Worm (Caenorhabditis elegans) whole organism, midembryonic: ENCODE measurements around the gene cima-1.

Experiments
- T22C8.4 ChIP-seq: fragments of 200-800 bp; sonication (Bioruptor generic); IDR thresholded peaks from 2 replicates; pipeline ENCODE4 v1.3.6; 2022; ENCODE audit warnings: missing genetic modification characterization, missing compliant biosample characterization
- cog-1 ChIP-seq: sonication (generic microtip); optimal IDR thresholded peaks from 2 replicates; lab custom pipeline; 2016; ENCODE audit warnings: missing genetic modification characterization, missing compliant biosample characterization
- flt-1 ChIP-seq: fragments of 200-800 bp; sonication (Bioruptor generic); IDR thresholded peaks from 2 replicates; pipeline ENCODE4 v1.3.6; 2022; ENCODE audit warnings: missing genetic modification characterization, missing compliant biosample characterization
- klf-2 ChIP-seq: fragments of 200-800 bp; sonication (Bioruptor generic); conservative IDR thresholded peaks from 2 replicates; pipeline ENCODE4 v1.3.6; 2022; ENCODE audit warnings: missing genetic modification reagents, missing genetic modification characterization, missing compliant biosample characterization
- med-1 ChIP-seq: sonication (generic microtip); optimal IDR thresholded peaks from 2 replicates; lab custom pipeline; 2017; ENCODE audit warnings: missing genetic modification characterization, mild to moderate bottlenecking, missing compliant biosample characterization, antibody characterized with exemption, missing genetic modification reagents; ENCODE audit not compliant: insufficient read depth
- ref-1 ChIP-seq: fragments of 200-800 bp; sonication (Bioruptor generic); conservative IDR thresholded peaks from 2 replicates; pipeline ENCODE4 v1.3.6; 2022; ENCODE audit warnings: missing genetic modification reagents, missing genetic modification characterization, missing compliant biosample characterization
- tab-1 ChIP-seq: fragments of 200-800 bp; sonication (Bioruptor generic); IDR thresholded peaks from 2 replicates; pipeline ENCODE4 v1.3.6; 2022; ENCODE audit warnings: missing genetic modification characterization, missing compliant biosample characterization
- ztf-23 ChIP-seq: fragments of 200-800 bp; sonication (Bioruptor generic); IDR thresholded peaks from 2 replicates; pipeline ENCODE4 v1.3.6; 2022; ENCODE audit warnings: missing genetic modification reagents, missing genetic modification characterization, missing compliant biosample characterization
- ztf-29 ChIP-seq: fragments of 200-800 bp; sonication (Bioruptor generic); IDR thresholded peaks from 2 replicates; pipeline ENCODE4 v1.3.6; 2022; ENCODE audit warnings: missing genetic modification reagents, missing genetic modification characterization, missing compliant biosample characterization

Gene cima-1

ce11 chrIV:7658589-7658988 is 7.3 kb downstream of the cima-1 start, which contains the start of gene C08G9.1:
Gene C08G9.1, plus strand, starts transcription at chrIV:7658763.
- TF ChIP-seq cog-1 (tag; lab: Kevin White, UChicago) (no peak), T22C8.4 (GFP tag; lab: Robert Waterston, UW) (no peak)

DNA sequence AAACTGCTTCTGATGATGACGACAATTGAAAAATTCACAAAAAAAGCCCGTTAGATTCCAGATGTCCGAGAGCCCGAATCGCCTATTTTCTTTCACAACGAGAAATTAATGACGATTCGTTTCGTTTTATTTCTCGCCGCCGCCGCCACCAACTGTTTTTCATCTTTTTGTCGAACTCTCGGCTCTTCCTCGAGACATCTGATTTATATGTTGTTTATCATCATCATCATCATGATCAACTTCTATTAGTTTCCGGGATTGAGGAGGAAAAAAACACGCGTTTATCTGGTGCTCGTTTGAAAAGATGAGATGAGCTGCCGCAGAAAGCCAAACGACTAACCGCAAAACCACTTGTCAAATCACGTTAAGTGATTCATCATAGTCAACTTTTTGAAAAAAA is 8.2 kb downstream of the cima-1 start:
- no peak for TF ChIP-seq flt-1 (GFP tag; lab: Robert Waterston, UW)
- no peak for TF ChIP-seq ztf-29 (GFP tag; lab: Robert Waterston, UW)
- no peak for TF ChIP-seq cog-1 (tag; lab: Kevin White, UChicago)
- no peak for TF ChIP-seq ztf-23
- no peak for TF ChIP-seq tab-1 (GFP tag; lab: Robert Waterston, UW)
- no peak for TF ChIP-seq T22C8.4 (GFP tag; lab: Robert Waterston, UW)
- TF ChIP-seq ref-1: no peak
- no peak for TF ChIP-seq med-1 (GFP tag; lab: Kevin White, UChicago)
- no peak for TF ChIP-seq klf-2 (GFP tag; lab: Robert Waterston, UW)

ce11 chrIV:7661569-7661968 is 10.3 kb downstream of the cima-1 start:
- TF ChIP-seq flt-1 (GFP tag; lab: Robert Waterston, UW) (no peak), ztf-23 (no peak), ref-1 (no peak), tab-1 (GFP tag; lab: Robert Waterston, UW) (no peak), klf-2 (GFP tag; lab: Robert Waterston, UW) (no peak), T22C8.4 (GFP tag; lab: Robert Waterston, UW) (no peak), cog-1 (tag; lab: Kevin White, UChicago) (no peak), ztf-29 (GFP tag; lab: Robert Waterston, UW) (no peak), med-1 (GFP tag; lab: Kevin White, UChicago) (no peak)

DNA sequence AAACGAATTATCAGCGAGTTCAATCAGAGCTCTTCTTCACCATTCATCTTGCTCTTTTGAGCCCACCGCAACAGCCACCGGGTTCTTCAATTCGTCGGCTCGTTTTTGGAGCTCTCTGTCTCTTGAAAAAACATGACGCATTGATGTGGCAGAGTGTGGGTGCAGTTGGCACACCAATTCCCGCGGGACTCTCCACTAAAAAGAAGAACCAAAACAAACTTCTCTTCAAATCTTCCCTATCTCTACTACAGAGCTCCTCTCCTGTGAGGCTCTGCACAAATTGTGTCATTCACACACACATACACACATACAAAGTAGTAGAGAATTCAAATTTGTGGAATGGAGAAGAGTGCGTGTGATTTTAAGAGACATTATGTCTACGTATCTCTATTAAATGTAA is 11.7 kb downstream of the cima-1 start:
- TF ChIP-seq ref-1 (no peak), med-1 (GFP tag; lab: Kevin White, UChicago) (no peak), ztf-23 (no peak), tab-1 (GFP tag; lab: Robert Waterston, UW) (no peak), ztf-29 (GFP tag; lab: Robert Waterston, UW) (no peak), cog-1 (tag; lab: Kevin White, UChicago) (no peak), klf-2 (GFP tag; lab: Robert Waterston, UW) (no peak), T22C8.4 (GFP tag; lab: Robert Waterston, UW) (no peak), flt-1 (GFP tag; lab: Robert Waterston, UW) (no peak)

ce11 chrIV:7672872-7673271 is 21.6 kb downstream of the cima-1 start, which contains the start of gene C08G9.2:
Gene C08G9.2, minus strand, starts transcription at chrIV:7672972.
- TF ChIP-seq ztf-29 (GFP tag; lab: Robert Waterston, UW) (no peak), ztf-23 (no peak), med-1 (GFP tag; lab: Kevin White, UChicago) (no peak), tab-1 (GFP tag; lab: Robert Waterston, UW) (no peak), cog-1 (tag; lab: Kevin White, UChicago) (no peak), ref-1 (no peak), flt-1 (GFP tag; lab: Robert Waterston, UW) (no peak)

DNA sequence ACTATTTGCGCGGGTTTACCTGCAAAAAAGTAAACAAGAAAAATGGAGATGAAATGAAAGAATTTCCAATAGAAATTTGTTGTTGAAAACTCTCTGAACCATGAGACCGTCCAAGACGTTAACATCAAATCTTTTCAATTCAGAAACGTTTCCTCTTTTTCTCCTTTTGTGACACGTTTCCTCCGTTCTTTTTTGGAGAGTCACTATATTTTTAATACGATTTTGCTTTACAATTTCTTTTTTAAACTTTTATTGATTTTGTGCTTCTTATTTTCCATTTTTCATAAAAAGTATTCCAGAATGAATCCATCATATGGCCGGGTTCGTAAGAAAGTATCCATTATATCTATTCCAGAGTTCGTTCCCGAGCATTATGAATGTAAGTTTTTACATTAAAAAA is 23.6 kb downstream of the cima-1 start, which contains the start of gene itr-1:
TSS of gene itr-1 (plus strand) at position 301 of the 400 bp plus-strand sequence.
- TF ChIP-seq klf-2 (GFP tag; lab: Robert Waterston, UW) (no peak), med-1 (GFP tag; lab: Kevin White, UChicago) (no peak)

DNA sequence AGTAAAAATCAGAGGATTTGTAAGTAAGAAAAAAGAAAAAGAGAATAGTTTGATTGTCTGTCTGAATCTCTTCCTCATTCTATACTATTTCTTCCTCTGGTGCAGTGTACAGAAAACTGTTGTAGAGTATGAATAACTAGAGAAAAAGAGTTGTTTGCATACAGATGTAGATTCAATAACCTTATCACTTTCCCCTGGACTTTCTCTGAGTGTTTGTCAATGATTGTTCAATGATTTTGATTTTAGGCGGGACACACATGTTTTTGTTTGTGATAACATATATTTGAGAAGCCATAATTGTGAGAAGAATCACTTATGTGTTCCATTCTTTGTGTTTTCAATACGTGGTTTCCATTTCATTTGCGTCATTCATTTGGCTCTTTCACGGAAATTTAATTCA is 27.9 kb downstream of the cima-1 start:
- TF ChIP-seq cog-1 (tag; lab: Kevin White, UChicago) (no peak), klf-2 (GFP tag; lab: Robert Waterston, UW) (no peak), ref-1 (no peak), flt-1 (GFP tag; lab: Robert Waterston, UW) (no peak), T22C8.4 (GFP tag; lab: Robert Waterston, UW) (no peak), med-1 (GFP tag; lab: Kevin White, UChicago) (no peak), ztf-29 (GFP tag; lab: Robert Waterston, UW) (no peak), ztf-23 (no peak), tab-1 (GFP tag; lab: Robert Waterston, UW) (no peak)

- no peak for TF ChIP-seq ztf-23
- no peak for TF ChIP-seq flt-1 (GFP tag; lab: Robert Waterston, UW)
- TF ChIP-seq T22C8.4 (GFP tag; lab: Robert Waterston, UW): no peak
- no peak for TF ChIP-seq ref-1
- TF ChIP-seq med-1 (GFP tag; lab: Kevin White, UChicago): no peak
- TF ChIP-seq klf-2 (GFP tag; lab: Robert Waterston, UW): no peak
- no peak for TF ChIP-seq cog-1 (tag; lab: Kevin White, UChicago)
Observed at ce11 chrIV:7689326-7689725, 38.1 kb downstream of the cima-1 start.

DNA sequence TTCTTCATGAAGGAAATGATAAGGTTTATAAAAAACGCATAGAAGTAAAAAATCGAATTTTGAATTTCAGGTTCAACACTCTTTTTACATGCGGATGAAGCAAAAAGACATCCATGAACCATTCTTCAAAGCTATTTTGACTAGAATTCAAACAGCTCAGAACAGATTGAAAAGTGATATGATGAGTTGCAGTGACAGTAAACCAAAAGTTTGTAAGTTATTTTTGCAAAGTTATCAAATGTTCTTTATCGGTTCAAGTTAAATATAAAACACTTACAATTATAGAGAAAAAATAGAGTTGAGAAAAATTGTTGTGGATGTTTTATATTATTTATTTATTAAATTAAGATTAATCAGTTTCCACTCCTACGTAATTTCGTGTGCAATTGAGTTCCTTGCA is 41.2 kb downstream of the cima-1 start:
- TF ChIP-seq ref-1: no peak
- no peak for TF ChIP-seq klf-2 (GFP tag; lab: Robert Waterston, UW)
- no peak for TF ChIP-seq med-1 (GFP tag; lab: Kevin White, UChicago)
- no peak for TF ChIP-seq ztf-23
- no peak for TF ChIP-seq flt-1 (GFP tag; lab: Robert Waterston, UW)
- TF ChIP-seq tab-1 (GFP tag; lab: Robert Waterston, UW): no peak
- TF ChIP-seq T22C8.4 (GFP tag; lab: Robert Waterston, UW): no peak
- TF ChIP-seq cog-1 (tag; lab: Kevin White, UChicago): no peak
- TF ChIP-seq ztf-29 (GFP tag; lab: Robert Waterston, UW): no peak

DNA sequence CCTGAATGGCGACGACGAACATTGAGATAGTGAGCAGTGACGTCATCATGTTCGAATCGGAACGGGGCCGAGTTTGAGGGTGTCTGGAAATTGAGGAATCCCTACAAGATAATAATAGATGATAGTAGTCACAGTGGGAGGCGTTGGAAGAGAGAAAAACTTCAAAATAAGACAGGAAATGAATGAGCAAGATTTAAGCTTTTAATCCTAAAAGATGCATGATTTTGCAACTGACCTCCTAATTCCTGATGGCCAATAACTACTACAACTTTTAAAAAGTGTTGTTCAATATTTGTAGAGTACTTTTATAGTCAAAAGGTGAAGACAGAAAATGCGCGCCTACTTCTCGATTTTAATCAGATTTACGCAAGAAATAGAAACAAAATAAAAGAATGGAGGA is 47.1 kb downstream of the cima-1 start, which contains the start of gene flp-13:
TSS of gene flp-13 (minus strand) at position 101 of the 400 bp plus-strand sequence.
- TF ChIP-seq cog-1 (tag; lab: Kevin White, UChicago) (no peak), tab-1 (GFP tag; lab: Robert Waterston, UW) (no peak), med-1 (GFP tag; lab: Kevin White, UChicago) (no peak)
